Fruit fly (Drosophila melanogaster): Measurements from ENCODE around the gene C3G.

The C3G gene

DNA sequence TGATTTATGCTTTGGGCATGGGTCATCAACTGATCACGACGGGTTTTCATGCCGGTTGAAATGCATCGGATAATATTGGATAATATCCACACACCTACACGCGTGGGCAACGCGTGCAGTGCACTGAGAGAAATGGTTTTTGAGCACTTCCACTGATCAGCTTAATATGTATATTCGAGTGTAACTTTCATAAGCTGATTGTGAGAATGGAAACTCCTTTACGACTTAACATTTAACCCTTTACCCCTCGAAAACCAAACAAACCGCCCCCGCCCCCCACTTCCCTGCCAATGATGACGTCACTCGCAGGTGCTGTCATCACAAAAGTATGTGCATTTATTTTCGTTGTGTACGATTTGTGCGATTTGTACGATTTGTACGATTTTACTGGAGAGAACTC is 8.6 kb downstream of the C3G start (continued):
- peak; percentile 15 for TF ChIP-seq gem (tag; optimal IDR thresholded peaks at IDR 0.05)
- peak; percentile 6 for TF ChIP-seq CG2678 (tag; optimal IDR thresholded peaks at IDR 0.05)
- TF ChIP-seq Ets65A (GFP tag), result peak; percentile 67
- peak; percentile 21; the same call in 1 of the 2 replicates for TF ChIP-seq seq (GFP tag; IDR thresholded peaks at IDR 0.05)
- TF ChIP-seq CG1603 (tag; optimal IDR thresholded peaks at IDR 0.05), result peak; percentile 48
- TF ChIP-seq Sox102F (GFP tag; optimal IDR thresholded peaks at IDR 0.05), result peak; percentile 43
- peak in 1 of 2 experiments; percentile 2 for TF ChIP-seq Hr51 (GFP tag; optimal IDR thresholded peaks at IDR 0.05)
- TF ChIP-seq Asciz (GFP tag; optimal IDR thresholded peaks at IDR 0.05), result peak; percentile 4
- peak; percentile 43 for TF ChIP-seq CG17359 (tag; optimal IDR thresholded peaks at IDR 0.05)
- TF ChIP-seq CG10274 (GFP tag; optimal IDR thresholded peaks at IDR 0.05), result no peak
- 0 out of 2 replicates have a peak, but pooled peaks have one; percentile 29 for TF ChIP-seq CG3847 (GFP tag; IDR thresholded peaks at IDR 0.05)
- TF ChIP-seq HLH3B (GFP tag; IDR thresholded peaks at IDR 0.05), result 0 out of 2 replicates have a peak, but pooled peaks have one; percentile 19
- no peak for TF ChIP-seq Hr78 (GFP tag; optimal IDR thresholded peaks at IDR 0.05)
- peak; percentile 3 for TF ChIP-seq CG12391 (tag; optimal IDR thresholded peaks at IDR 0.05)
- peak; percentile 31; the same call in 1 of the 2 replicates for TF ChIP-seq sisA (GFP tag; IDR thresholded peaks at IDR 0.05)
- no peak for TF ChIP-seq sens (GFP tag)
- no peak for TF ChIP-seq Vsx1 (GFP tag; optimal IDR thresholded peaks at IDR 0.05)
- no peak for TF ChIP-seq hkb (optimal IDR thresholded peaks at IDR 0.05)
- TF ChIP-seq hkb (GFP tag; IDR thresholded peaks at IDR 0.05), result peak; percentile 50; the same call in 1 of the 2 replicates
- peak; percentile 13; the same call in 1 of the 3 replicates for TF ChIP-seq B-H1 (GFP tag; IDR thresholded peaks at IDR 0.05)
- TF ChIP-seq br (optimal IDR thresholded peaks at IDR 0.05), result no peak
- TF ChIP-seq unc-4 (GFP tag; IDR thresholded peaks at IDR 0.05; ENCODE audit: partially characterized antibody), result no peak
- TF ChIP-seq ci (GFP tag; IDR thresholded peaks at IDR 0.05), result peak; percentile 64; the same call in 1 of the 3 replicates
- no peak for TF ChIP-seq CG10209 (GFP tag; optimal IDR thresholded peaks at IDR 0.05)
- TF ChIP-seq nmo (GFP tag; optimal IDR thresholded peaks at IDR 0.05), result peak; percentile 2
- 0 out of 2 replicates have a peak, but pooled peaks have one; percentile 21 for TF ChIP-seq esg (GFP tag; conservative IDR thresholded peaks at IDR 0.05)
- no peak for TF ChIP-seq emc (GFP tag; optimal IDR thresholded peaks at IDR 0.05)
- no peak for TF ChIP-seq CG16815 (GFP tag; optimal IDR thresholded peaks at IDR 0.05)
- TF ChIP-seq H2.0 (GFP tag; IDR thresholded peaks at IDR 0.05), result peak; percentile 27; the same call in 1 of the 2 replicates
- TF ChIP-seq CG5953 (GFP tag; IDR thresholded peaks at IDR 0.05), result peak; percentile 42; the same call in 1 of the 2 replicates
- TF ChIP-seq Optix (GFP tag; IDR thresholded peaks at IDR 0.05), result 0 out of 3 replicates have a peak, but pooled peaks have one; percentile 36
- TF ChIP-seq Xrp1 (GFP tag; IDR thresholded peaks at IDR 0.05), result 0 out of 2 replicates have a peak, but pooled peaks have one; percentile 45
- peak; percentile 32 for TF ChIP-seq ATbp (GFP tag; optimal IDR thresholded peaks at IDR 0.05)
- peak; percentile 4 for TF ChIP-seq CG7839 (tag; optimal IDR thresholded peaks at IDR 0.05)
- peak in 1 of 2 experiments; percentile 26 for TF ChIP-seq bsh (GFP tag; optimal IDR thresholded peaks at IDR 0.05)
- 0 out of 3 replicates have a peak, but pooled peaks have one; percentile 18 for TF ChIP-seq dysf (GFP tag; IDR thresholded peaks at IDR 0.05)
- TF ChIP-seq CG32532 (GFP tag; IDR thresholded peaks at IDR 0.05), result peak; percentile 23; the same call in 1 of the 2 replicates
- TF ChIP-seq run (tag; optimal IDR thresholded peaks at IDR 0.05), result no peak
- TF ChIP-seq BEAF-32 (GFP tag; optimal IDR thresholded peaks at IDR 0.05), result no peak
- TF ChIP-seq CG32772 (GFP tag; IDR thresholded peaks at IDR 0.05), result no peak
- peak; percentile 73 for TF ChIP-seq Med (GFP tag)
- peak; percentile 28 for TF ChIP-seq CG6689 (GFP tag; IDR thresholded peaks at IDR 0.05)

Measured in whole organism, embryonic.